Worm (Caenorhabditis elegans) whole organism, dauer: ENCODE results near the gene npr-4.

Source experiments
- unc-62 ChIP-seq: sonication (generic microtip); optimal IDR thresholded peaks from 2 replicates; lab custom pipeline; 2017; ENCODE audit warnings: missing biosample characterization, missing genetic modification reagents, missing genetic modification characterization

npr-4 gene

DNA sequence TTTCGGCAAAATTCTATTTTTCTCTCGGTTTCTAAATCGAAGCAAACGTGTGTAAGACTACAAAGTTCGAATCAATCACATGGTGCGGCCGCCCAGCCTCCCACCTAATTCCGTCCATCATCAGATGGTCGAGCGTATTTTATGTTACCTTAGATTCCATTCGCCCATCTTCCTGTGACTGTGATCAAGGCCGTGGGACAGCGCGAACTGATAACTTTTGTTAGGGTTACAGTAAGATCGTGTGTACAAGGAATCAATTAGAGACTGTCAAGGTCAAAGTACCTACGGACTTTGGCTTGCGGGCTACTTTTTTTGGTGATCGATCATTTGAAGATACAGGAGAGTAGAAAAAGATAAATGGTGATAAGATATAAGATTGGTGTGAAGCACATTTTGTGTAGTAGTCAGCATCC is 28.4 kb downstream of the npr-4 start:
- no peak for TF ChIP-seq unc-62 (GFP tag; lab: Kevin White, UChicago)

DNA sequence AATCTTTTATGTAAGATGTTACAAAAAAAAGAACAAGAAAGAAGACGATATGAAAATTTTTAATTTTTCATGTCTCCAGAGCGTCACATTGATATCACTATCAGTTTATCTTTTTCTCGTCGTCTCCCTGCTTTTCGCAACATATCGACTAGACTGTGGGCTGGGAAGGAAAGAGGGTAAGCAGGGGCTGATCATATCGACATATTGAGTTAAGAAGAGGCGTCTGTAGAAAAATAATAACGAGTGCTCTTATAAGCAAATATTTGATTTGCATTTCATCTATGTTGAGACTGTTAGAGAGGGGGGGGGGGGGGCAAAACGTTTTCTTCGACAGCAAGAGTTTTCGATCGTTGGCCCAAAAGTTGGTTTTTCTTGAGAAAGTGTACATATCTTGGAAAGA is 32.5 kb downstream of the npr-4 start:
- no peak for TF ChIP-seq unc-62 (GFP tag; lab: Kevin White, UChicago)

DNA sequence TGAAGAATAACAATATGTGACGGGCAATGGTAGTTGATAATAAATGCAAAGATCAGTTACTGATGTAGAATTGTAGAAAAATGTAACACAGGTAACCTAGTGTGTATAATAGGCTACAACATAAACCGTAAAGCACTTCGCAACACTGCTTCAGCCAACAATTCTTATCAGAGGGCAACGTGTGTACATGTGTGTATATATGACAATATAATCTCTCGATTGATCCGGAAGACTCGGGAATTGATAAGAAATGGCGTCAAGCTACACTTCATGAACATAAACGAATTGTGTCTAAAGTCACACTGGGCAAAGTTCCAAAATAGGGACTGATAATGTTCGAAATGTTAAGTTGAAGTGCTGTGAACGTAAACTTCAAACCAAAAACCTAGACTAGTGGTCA is 33.0 kb downstream of the npr-4 start:
- TF ChIP-seq unc-62 (GFP tag; lab: Kevin White, UChicago): no peak

DNA sequence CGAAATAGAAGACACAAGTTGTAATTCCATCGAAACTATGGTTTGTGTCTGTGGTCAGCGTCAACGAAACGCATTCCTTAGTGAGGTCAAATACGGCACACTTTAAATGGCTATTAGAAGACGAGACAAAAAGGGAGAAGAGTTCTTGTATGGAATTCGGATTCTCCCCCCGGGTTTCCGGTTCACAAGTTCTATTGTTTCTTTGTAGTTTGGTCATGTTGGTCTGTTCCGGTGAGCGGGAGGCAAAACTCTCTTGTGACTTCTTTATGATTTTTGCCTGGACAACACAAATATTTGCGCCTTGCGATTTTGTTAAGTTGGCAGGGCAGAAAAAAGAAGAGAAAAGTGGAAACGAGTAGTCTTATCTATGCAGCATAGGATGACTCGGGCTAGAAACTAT is 33.6 kb downstream of the npr-4 start:
- no peak for TF ChIP-seq unc-62 (GFP tag; lab: Kevin White, UChicago)

DNA sequence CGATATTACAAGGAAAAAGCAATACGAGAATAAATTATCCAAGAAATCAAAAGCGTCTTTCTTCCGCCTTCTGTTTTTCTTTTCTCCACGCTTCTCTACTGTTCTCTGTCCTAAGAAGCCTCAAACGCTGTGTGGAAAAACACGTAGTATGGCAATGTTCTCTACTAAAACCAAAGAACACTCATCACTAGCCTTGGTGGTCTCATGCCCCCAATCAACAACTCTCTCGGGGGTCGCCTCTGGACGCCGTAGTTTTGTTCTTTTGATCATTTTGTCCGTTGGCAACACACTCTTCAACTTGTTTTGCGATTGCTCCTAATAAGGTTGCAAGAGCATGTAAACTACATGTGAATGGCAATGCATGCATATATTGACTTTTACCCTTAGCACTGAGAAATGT is 34.2 kb downstream of the npr-4 start:
- TF ChIP-seq unc-62 (GFP tag; lab: Kevin White, UChicago): no peak

DNA sequence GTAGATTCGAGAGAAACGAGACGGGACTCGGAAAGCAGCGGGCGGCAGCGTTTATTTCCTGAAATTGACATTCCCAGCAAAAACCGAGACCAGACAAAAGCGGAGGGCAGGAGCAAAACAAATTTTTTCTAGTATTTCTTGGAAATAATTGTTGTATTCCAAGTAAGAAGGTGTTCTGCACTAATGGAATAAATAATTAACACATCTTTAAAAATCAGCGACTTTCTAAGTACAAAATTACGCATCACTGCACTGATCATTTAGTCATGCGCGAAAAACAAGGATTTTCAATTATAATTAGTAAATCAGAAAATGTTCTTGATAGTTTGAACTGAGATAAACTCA is 35.0 kb downstream of the npr-4 start:
- no peak for TF ChIP-seq unc-62 (GFP tag; lab: Kevin White, UChicago)

DNA sequence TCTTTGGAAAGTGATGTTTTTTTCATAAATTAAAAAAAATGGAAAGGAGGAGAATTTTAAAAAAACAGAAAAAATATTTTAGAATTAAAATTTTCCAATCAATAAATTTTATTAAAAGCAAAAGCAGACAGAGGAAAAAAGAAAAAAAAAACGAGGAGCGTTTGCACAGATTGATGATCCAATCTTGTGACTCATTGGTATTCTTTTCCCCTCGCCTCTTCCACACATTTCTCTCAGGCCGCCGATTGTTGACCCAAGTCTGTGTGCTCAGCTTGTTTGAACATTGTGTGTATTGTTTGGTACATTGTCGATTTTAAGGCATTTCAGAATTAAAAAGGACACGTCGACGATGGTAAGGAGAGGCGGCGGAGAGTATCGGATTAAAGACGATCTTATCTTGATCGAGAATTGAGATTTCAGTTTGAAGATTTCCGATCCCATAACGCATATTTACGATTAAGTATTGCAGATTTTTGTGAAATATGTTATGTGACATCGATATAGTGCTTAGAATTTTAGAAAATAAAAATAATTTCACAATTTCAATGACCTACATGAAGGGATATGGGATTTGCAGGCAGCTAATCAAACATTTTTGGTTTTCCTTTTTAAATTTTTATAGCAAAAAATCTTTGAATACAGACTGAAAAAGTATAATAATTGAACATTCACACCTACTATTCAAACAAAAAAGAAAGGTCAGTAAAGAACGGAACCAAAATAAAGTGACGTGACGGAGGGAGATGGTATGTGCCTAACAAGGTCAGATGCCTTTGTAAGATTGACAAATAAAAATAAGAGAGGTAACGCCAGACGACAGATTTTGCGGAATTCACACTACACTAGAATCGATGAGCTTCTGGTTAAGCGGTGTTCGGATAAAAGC is 35.6 kb downstream of the npr-4 start:
- no peak for TF ChIP-seq unc-62 (GFP tag; lab: Kevin White, UChicago)

DNA sequence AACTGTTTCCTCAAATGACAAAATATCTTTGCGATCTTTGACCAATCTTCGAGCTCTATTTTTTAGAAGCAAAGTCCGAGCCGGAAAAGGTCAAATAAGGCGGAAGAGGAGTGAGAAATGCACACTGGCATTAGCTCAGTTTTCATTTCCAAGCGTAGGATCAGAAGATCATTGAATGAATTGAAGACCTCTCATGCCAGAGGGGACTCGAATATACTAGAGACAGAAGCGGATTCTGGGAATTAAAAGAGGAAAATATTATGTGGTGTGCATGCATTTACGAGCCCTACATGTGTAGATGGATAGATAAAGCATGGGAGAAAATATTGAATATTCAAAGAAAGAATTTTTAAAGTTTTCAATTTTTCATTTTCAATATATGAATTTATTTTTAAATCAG is 38.1 kb downstream of the npr-4 start:
- no peak for TF ChIP-seq unc-62 (GFP tag; lab: Kevin White, UChicago)

DNA sequence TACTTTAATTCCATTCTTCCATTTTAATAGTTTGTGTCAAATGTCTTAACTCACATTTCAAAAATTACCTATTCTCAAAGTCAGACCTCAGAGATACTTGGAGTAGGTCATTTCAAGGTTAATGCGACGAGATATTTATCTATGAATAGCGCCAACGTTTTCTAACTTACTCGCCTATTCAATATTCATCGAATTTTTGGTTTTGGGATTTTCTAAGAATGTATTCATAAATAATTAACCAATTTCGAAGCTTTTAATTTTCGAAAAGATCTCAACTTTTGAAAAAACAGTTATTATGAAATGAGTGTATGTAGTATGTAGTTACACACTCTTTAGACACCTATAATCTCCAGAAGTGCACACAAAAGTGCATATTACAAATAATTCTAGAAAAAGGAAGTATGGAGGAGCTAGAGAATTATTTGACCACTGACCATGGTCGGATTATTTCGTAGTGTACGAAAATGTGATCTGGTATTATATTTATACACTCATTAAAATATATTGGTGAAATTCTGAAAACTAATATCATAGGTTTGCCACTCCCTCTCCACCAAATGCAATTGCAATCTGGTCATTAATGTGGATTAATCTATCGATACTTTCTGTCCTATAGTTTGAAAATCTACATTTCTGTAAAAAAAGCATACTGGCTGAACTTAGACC is 38.9 kb downstream of the npr-4 start:
- no peak for TF ChIP-seq unc-62 (GFP tag; lab: Kevin White, UChicago)

DNA sequence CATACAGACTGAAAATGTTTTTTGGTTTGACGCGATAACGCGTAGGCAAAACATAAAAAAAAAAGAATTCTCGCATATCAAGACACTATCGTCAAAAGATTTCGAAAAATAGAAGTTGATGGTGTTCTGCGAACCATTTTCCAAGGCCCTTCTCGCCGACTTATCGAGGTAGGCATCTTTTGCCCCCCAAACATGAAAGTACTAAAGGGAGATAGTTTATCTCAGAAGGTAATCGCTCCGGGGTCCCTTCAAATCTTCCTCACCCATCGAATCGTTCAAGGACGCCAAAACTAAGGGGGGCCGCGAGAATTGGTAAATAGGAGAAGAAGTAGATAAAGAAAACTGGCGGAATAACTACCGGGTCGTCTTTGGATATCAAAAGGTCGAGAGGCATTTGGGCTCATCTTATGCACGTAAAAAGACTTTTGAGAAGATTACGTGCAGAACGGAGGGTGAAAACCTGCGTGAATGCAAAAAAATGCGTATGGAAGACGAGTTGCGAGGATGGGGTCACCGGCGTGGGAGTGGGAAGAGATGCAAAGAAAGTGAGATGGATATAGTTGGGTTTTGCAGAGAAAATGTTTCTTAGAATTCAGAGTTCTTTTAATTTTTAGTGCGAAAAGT is 40.0 kb downstream of the npr-4 start:
- no peak for TF ChIP-seq unc-62 (GFP tag; lab: Kevin White, UChicago)

DNA sequence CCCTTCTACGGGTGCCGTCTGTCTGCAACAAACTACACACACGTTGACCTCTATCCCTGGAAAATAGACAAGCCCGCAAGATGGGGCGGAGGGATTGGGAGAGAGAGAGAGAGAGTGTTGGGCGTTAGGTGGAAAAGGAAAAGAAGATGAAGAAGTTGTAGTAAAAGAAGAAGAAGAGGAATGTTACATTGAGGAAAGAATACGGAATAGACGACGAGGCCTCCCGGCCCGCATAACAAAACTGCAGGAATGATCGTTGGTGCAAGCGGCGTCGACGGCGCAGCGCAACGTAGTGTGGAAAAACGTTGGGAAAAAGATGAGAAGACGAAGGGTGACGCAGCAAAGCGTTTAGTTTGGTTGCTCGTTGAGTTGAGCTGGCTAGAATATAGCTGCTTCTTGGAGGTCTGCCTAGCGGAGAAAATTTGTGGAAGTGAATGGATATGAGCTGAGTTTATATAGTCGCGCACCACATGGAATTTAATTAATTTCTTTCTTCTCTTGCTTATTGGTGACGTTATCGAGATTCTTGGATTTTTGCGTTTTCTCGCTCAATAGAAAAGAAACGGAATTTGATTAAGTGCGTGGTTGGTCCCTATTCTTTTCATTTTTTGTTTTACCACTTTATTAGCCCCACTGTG is 41.2 kb downstream of the npr-4 start:
- TF ChIP-seq unc-62 (GFP tag; lab: Kevin White, UChicago): no peak

DNA sequence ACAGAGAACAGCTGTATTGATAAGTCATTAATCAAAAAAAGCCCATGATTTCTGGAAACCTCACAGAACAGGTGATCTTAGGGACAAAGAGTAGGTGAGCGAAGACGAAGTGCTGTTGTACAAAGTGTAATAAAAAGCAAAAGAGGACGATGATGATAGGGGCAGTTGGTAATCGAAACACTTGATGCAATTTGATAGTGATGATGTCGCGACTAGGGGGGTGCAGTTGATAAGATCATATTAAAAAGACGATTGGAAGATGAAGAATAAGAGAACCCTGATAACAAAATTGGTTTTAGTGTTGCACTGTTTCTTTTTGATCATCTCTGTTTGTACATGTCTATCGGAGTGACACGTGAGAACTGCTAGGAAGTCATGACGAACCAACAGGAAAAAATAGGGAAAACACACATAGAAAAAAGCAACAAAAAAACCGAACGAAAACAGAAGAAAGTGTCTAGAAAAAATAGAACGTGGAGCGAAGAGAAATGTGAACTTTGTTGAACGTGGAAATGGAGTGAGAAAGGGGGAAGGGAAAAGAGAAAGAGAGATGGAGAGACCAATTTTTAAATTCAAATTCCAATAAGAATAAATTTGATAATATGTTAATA is 42.0 kb downstream of the npr-4 start:
- TF ChIP-seq unc-62 (GFP tag; lab: Kevin White, UChicago): no peak

DNA sequence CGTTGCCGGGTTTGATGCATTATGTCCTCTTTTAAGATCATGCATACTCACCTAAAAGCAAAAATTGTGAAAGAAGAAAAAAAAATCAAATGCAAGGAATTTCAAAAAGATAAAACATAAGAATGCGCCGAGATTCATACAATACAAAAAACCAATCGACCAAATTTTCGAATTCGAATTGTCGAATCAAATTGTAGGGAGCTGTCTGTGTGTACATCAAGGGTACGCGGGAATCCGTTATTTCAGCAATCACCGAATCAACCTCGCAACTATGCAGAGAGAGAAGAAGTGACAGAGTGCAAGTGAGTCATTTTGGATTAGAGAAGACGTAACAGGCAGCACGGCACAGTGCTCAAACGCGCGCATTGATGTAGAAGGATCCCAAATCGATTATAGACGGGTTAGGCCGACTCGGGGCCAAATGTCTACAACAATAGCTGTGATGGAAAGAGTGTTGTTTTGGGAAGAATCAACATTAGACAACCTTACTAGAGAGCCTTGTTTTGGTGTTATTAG is 48.1 kb downstream of the npr-4 start, which contains the start of gene sdz-19:
Gene sdz-19 (minus strand): TSS at position 51 of the 516 bp plus-strand sequence.
- no peak for TF ChIP-seq unc-62 (GFP tag; lab: Kevin White, UChicago)

DNA sequence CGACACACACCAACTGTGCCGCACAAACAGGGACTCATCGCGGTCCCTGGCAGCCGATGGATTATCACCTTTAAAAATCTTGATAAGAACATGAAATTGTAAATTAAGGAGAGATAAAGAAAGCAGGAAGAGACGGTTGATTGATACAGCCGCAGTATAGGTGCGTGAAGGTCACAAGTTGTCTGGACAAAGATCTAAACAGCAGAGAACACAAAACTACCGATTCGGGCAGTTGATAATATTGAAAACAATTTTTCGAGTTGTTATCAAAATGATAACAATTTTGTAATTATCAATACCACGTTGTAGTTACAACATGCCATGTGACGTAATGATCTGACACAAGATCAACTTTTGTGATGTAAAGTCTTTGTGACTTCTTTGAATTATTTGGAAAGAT is 50.7 kb downstream of the npr-4 start:
- TF ChIP-seq unc-62 (GFP tag; lab: Kevin White, UChicago): no peak

DNA sequence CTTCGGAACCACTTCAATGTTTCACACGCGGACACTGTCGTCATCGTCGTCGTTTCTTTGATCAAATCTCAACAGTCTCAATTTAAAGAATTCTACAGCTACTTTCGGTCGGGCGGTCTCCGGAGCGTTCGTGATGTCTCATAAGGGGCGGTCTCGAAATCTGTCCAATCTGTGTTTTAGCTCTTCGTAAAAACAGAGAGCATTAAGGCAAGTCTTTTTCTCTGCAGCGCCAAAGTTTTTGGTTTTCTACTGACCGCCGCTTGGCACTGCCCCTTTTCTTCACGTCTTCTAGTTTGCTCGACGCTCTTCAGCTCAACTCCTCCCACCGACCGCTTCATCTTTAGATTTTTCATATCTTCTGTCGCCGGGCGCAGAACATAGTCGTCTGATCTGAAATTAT is 59.0 kb downstream of the npr-4 start, which contains the start of gene lips-1:
Gene lips-1 (plus strand): TSS at position 301 of the 400 bp plus-strand sequence.
- TF ChIP-seq unc-62 (GFP tag; lab: Kevin White, UChicago): no peak
